Worm (Caenorhabditis elegans) whole organism, young adult: ENCODE data around the gene F19F10.3.

Experiments used
- B0019.2 ChIP-seq: fragments of 200-800 bp; sonication (Bioruptor generic); conservative IDR thresholded peaks from 2 replicates; pipeline ENCODE4 v1.3.6; 2022; ENCODE audit warnings: missing genetic modification reagents, missing genetic modification characterization, missing compliant biosample characterization
- B0261.1 ChIP-seq: sonication (generic microtip); optimal IDR thresholded peaks from 2 replicates; lab custom pipeline; 2016; ENCODE audit warnings: mild to moderate bottlenecking, missing genetic modification characterization, moderate library complexity, missing compliant biosample characterization
- C06A6.2 ChIP-seq: fragments of 200-800 bp; sonication (Bioruptor generic); conservative IDR thresholded peaks from 2 replicates; pipeline ENCODE4 v1.3.6; 2022; ENCODE audit warnings: missing genetic modification characterization, missing compliant biosample characterization
- D2030.7 ChIP-seq: fragments of 200-800 bp; sonication (Bioruptor generic); IDR thresholded peaks from 2 replicates; pipeline ENCODE4 v1.3.6; 2022; ENCODE audit warnings: missing genetic modification reagents, missing genetic modification characterization, missing compliant biosample characterization
- F23B12.7 ChIP-seq: sonication (generic microtip); optimal IDR thresholded peaks from 2 replicates; lab custom pipeline; 2017; ENCODE audit warnings: missing genetic modification characterization, mild to moderate bottlenecking, missing compliant biosample characterization, antibody characterized with exemption, moderate library complexity; ENCODE audit not compliant: insufficient read depth
- F37B4.10 ChIP-seq: fragments of 200-800 bp; sonication (Bioruptor generic); IDR thresholded peaks from 2 replicates; pipeline ENCODE4 v1.3.6; 2022; ENCODE audit warnings: missing genetic modification characterization, missing compliant biosample characterization
- F39B2.1 ChIP-seq: fragments of 200-800 bp; sonication (Bioruptor generic); IDR thresholded peaks from 2 replicates; pipeline ENCODE4 v1.3.6; 2022; ENCODE audit warnings: missing genetic modification reagents, missing genetic modification characterization, missing compliant biosample characterization
- F55B11.4 ChIP-seq: sonication (generic microtip); optimal IDR thresholded peaks from 2 replicates; lab custom pipeline; 2016; ENCODE audit warnings: missing compliant biosample characterization, missing genetic modification characterization, borderline replicate concordance; ENCODE audit not compliant: insufficient read depth
- F57A8.1 ChIP-seq: fragments of 200-800 bp; sonication (Bioruptor generic); optimal IDR thresholded peaks from 2 replicates; lab custom pipeline; 2018; ENCODE audit warnings: mild to moderate bottlenecking, missing genetic modification characterization, moderate library complexity, missing compliant biosample characterization
- K11D2.4 ChIP-seq: fragments of 200-800 bp; sonication (Bioruptor generic); IDR thresholded peaks from 2 replicates; pipeline ENCODE4 v1.3.6; 2022; ENCODE audit warnings: missing genetic modification reagents, missing genetic modification characterization, missing compliant biosample characterization
- K12H6.12 ChIP-seq: fragments of 200-800 bp; sonication (Bioruptor generic); optimal IDR thresholded peaks from 2 replicates; lab custom pipeline; 2018; ENCODE audit warnings: mild to moderate bottlenecking, missing genetic modification characterization, missing compliant biosample characterization
- T07F8.4 ChIP-seq: sonication (generic microtip); optimal IDR thresholded peaks from 2 replicates; lab custom pipeline; 2016; ENCODE audit warnings: mild to moderate bottlenecking, missing genetic modification characterization, moderate library complexity, missing compliant biosample characterization
- Y53G8AR.9 ChIP-seq: fragments of 200-800 bp; sonication (Bioruptor generic); conservative IDR thresholded peaks from 2 replicates; pipeline ENCODE4 v1.3.6; 2022; ENCODE audit warnings: missing genetic modification reagents, missing genetic modification characterization, missing compliant biosample characterization
- Y79H2A.3 ChIP-seq: fragments of 200-800 bp; sonication (Bioruptor generic); conservative IDR thresholded peaks from 2 replicates; pipeline ENCODE4 v1.3.6; 2022; ENCODE audit warnings: missing genetic modification reagents, missing genetic modification characterization, missing compliant biosample characterization
- Y95B8A.8 ChIP-seq: fragments of 200-800 bp; sonication (Bioruptor generic); IDR thresholded peaks from 2 replicates; pipeline ENCODE4 v1.3.6; 2022; ENCODE audit warnings: missing genetic modification reagents, missing genetic modification characterization, missing compliant biosample characterization
- ZK185.1 ChIP-seq: sonication (generic microtip); optimal IDR thresholded peaks from 2 replicates; lab custom pipeline; 2016; ENCODE audit warnings: mild to moderate bottlenecking, missing genetic modification characterization, missing compliant biosample characterization; ENCODE audit not compliant: poor library complexity, severe bottlenecking
- athp-1 ChIP-seq: sonication (generic microtip); optimal IDR thresholded peaks from 2 replicates; lab custom pipeline; 2017; ENCODE audit warnings: mild to moderate bottlenecking, missing genetic modification characterization, missing compliant biosample characterization
- attf-3 ChIP-seq: fragments of 200-800 bp; sonication (Bioruptor generic); conservative IDR thresholded peaks from 2 replicates; pipeline ENCODE4 v1.3.6; 2022; ENCODE audit warnings: missing genetic modification reagents, missing genetic modification characterization, missing compliant biosample characterization
- cebp-1 ChIP-seq, 2 experiments: fragments of 200-800 bp in 1 of 2; sonication (Bioruptor generic) in 1 of 2; sonication (generic microtip) in 1 of 2; IDR thresholded peaks in 1 of 2; optimal IDR thresholded peaks in 1 of 2; 2 replicates each; pipeline versions ENCODE4 v1.3.6 to Lab custom; 2017 to 2022; ENCODE audit warnings: missing compliant biosample characterization in 2 of 2, missing genetic modification characterization in 2 of 2, mild to moderate bottlenecking in 1 of 2, missing genetic modification reagents in 1 of 2, moderate library complexity in 1 of 2
- ceh-40 ChIP-seq: fragments of 200-800 bp; sonication (Bioruptor generic); IDR thresholded peaks from 2 replicates; pipeline ENCODE4 v1.3.6; 2022; ENCODE audit warnings: missing genetic modification characterization, missing compliant biosample characterization
- ceh-58 ChIP-seq: fragments of 200-800 bp; sonication (Bioruptor generic); IDR thresholded peaks from 2 replicates; pipeline ENCODE4 v1.3.6; 2022; ENCODE audit warnings: missing genetic modification characterization, missing compliant biosample characterization
- ceh-79 ChIP-seq: sonication (generic microtip); optimal IDR thresholded peaks from 2 replicates; lab custom pipeline; 2017; ENCODE audit warnings: mild to moderate bottlenecking, missing genetic modification characterization, missing compliant biosample characterization
- dpff-1 ChIP-seq: sonication (generic microtip); optimal IDR thresholded peaks from 2 replicates; lab custom pipeline; 2017; ENCODE audit warnings: mild to moderate bottlenecking, missing genetic modification characterization, missing compliant biosample characterization
- efl-1 ChIP-seq: fragments of 150-350 bp; optimal IDR thresholded peaks from 2 replicates; lab custom pipeline; 2014; ENCODE audit warnings: missing biosample characterization, missing genetic modification reagents, missing genetic modification characterization
- egrh-3 ChIP-seq: fragments of 200-800 bp; sonication (Bioruptor generic); IDR thresholded peaks from 2 replicates; pipeline ENCODE4 v1.3.6; 2022; ENCODE audit warnings: missing genetic modification reagents, missing genetic modification characterization, missing compliant biosample characterization
- fkh-3 ChIP-seq: sonication (generic microtip); optimal IDR thresholded peaks from 2 replicates; lab custom pipeline; 2016; ENCODE audit warnings: mild to moderate bottlenecking, missing genetic modification characterization, missing compliant biosample characterization
- gei-17 ChIP-seq: fragments of 200-800 bp; sonication (Bioruptor generic); optimal IDR thresholded peaks from 2 replicates; lab custom pipeline; 2018; ENCODE audit warnings: mild to moderate bottlenecking, missing genetic modification characterization, missing compliant biosample characterization
- hlh-12 ChIP-seq: sonication (generic microtip); optimal IDR thresholded peaks from 2 replicates; lab custom pipeline; 2016; ENCODE audit warnings: missing genetic modification characterization, missing compliant biosample characterization
- hlh-26 ChIP-seq: fragments of 200-800 bp; sonication (Bioruptor generic); conservative IDR thresholded peaks from 2 replicates; pipeline ENCODE4 v1.3.6; 2022; ENCODE audit warnings: missing genetic modification reagents, missing genetic modification characterization, missing compliant biosample characterization
- let-526 ChIP-seq: fragments of 200-800 bp; sonication (Bioruptor generic); IDR thresholded peaks from 2 replicates; pipeline ENCODE4 v1.3.6; 2022; ENCODE audit warnings: missing genetic modification reagents, missing genetic modification characterization, missing compliant biosample characterization
- lin-35 ChIP-seq, 3 experiments: fragments of 150-350 bp in 2 of 3; sonication (generic microtip) in 1 of 3; optimal IDR thresholded peaks; 2 replicates each; lab custom pipeline; 2014 to 2018; ENCODE audit warnings: missing biosample characterization in 3 of 3, missing genetic modification characterization in 3 of 3, missing genetic modification reagents in 3 of 3
- lin-54 ChIP-seq: fragments of 200-800 bp; sonication (Bioruptor generic); optimal IDR thresholded peaks from 2 replicates; lab custom pipeline; 2018; ENCODE audit warnings: mild to moderate bottlenecking, missing genetic modification characterization, missing compliant biosample characterization
- lir-1 ChIP-seq: fragments of 200-800 bp; sonication (Bioruptor generic); conservative IDR thresholded peaks from 2 replicates; pipeline ENCODE4 v1.3.6; 2022; ENCODE audit warnings: missing genetic modification reagents, missing genetic modification characterization, missing compliant biosample characterization
- lsl-1 ChIP-seq: fragments of 200-800 bp; sonication (Bioruptor generic); optimal IDR thresholded peaks from 2 replicates; lab custom pipeline; 2018; ENCODE audit warnings: mild to moderate bottlenecking, missing genetic modification characterization, moderate library complexity, missing compliant biosample characterization
- mcd-1 ChIP-seq: fragments of 200-800 bp; sonication (Bioruptor generic); IDR thresholded peaks from 2 replicates; pipeline ENCODE4 v1.3.6; 2022; ENCODE audit warnings: missing genetic modification reagents, missing genetic modification characterization, missing compliant biosample characterization
- mel-28 ChIP-seq: sonication (generic microtip); optimal IDR thresholded peaks from 2 replicates; lab custom pipeline; 2016; ENCODE audit warnings: borderline replicate concordance, mild to moderate bottlenecking, missing genetic modification characterization, missing compliant biosample characterization
- nfya-2 ChIP-seq: fragments of 200-800 bp; sonication (Bioruptor generic); IDR thresholded peaks from 2 replicates; pipeline ENCODE4 v1.3.6; 2022; ENCODE audit warnings: missing genetic modification reagents, missing genetic modification characterization, missing compliant biosample characterization
- nhr-120 ChIP-seq: fragments of 200-800 bp; sonication (Bioruptor generic); IDR thresholded peaks from 2 replicates; pipeline ENCODE4 v1.3.6; 2022; ENCODE audit warnings: missing genetic modification characterization, missing compliant biosample characterization
- nhr-179 ChIP-seq: sonication (generic microtip); optimal IDR thresholded peaks from 2 replicates; lab custom pipeline; 2016; ENCODE audit warnings: mild to moderate bottlenecking, missing genetic modification characterization, missing compliant biosample characterization
- rec-8 ChIP-seq, 2 experiments: sonication (generic microtip); optimal IDR thresholded peaks; 2 replicates each; lab custom pipeline; 2016; ENCODE audit warnings: mild to moderate bottlenecking in 2 of 2, missing genetic modification characterization in 2 of 2, missing genetic modification reagents in 2 of 2, missing genotype in 2 of 2, missing biosample characterization in 1 of 2, missing compliant biosample characterization in 1 of 2, moderate library complexity in 1 of 2
- rpc-1 ChIP-seq, 2 experiments: fragments of 150-350 bp in 1 of 2; sonication (generic microtip) in 1 of 2; optimal IDR thresholded peaks; 2 replicates each; lab custom pipeline; 2014 to 2018; ENCODE audit warnings: missing biosample characterization in 1 of 2, missing genetic modification characterization in 1 of 2, missing genetic modification reagents in 1 of 2, missing genotype in 1 of 2
- snpc-3.4 ChIP-seq: sonication (generic microtip); optimal IDR thresholded peaks from 2 replicates; lab custom pipeline; 2017; ENCODE audit warnings: missing genetic modification characterization, mild to moderate bottlenecking, missing compliant biosample characterization, antibody characterized with exemption, moderate library complexity, missing genotype, missing genetic modification reagents
- somi-1 ChIP-seq: fragments of 200-800 bp; sonication (Bioruptor generic); optimal IDR thresholded peaks from 2 replicates; lab custom pipeline; 2018; ENCODE audit warnings: mild to moderate bottlenecking, missing genetic modification characterization, missing compliant biosample characterization
- tbp1 ChIP-seq: fragments of 200-800 bp; sonication (Bioruptor generic); optimal IDR thresholded peaks from 2 replicates; lab custom pipeline; 2018; ENCODE audit warnings: mild to moderate bottlenecking, missing genetic modification characterization, missing compliant biosample characterization
- unc-130 ChIP-seq: sonication (generic microtip); optimal IDR thresholded peaks from 2 replicates; lab custom pipeline; 2016; ENCODE audit warnings: missing genetic modification reagents, missing genetic modification characterization, missing compliant biosample characterization
- zim-3 ChIP-seq: sonication (generic microtip); optimal IDR thresholded peaks from 2 replicates; lab custom pipeline; 2017; ENCODE audit warnings: mild to moderate bottlenecking, missing genetic modification characterization, moderate library complexity, missing compliant biosample characterization
- ztf-26 ChIP-seq: sonication (generic microtip); optimal IDR thresholded peaks from 2 replicates; lab custom pipeline; 2017; ENCODE audit warnings: missing genetic modification characterization, missing compliant biosample characterization
- ztf-6 ChIP-seq: fragments of 200-800 bp; sonication (Bioruptor generic); IDR thresholded peaks from 2 replicates; pipeline ENCODE4 v1.3.6; 2022; ENCODE audit warnings: missing genetic modification reagents, missing genetic modification characterization, missing compliant biosample characterization

Gene F19F10.3

ce11 chrV:7580378-7580777 lies 28.5 kb downstream of the F19F10.3 start, which contains the start of gene ets-6 (continued):
- TF ChIP-seq Y79H2A.3 (GFP tag; lab: Robert Waterston, UW) (no peak), Y95B8A.8 (GFP tag; lab: Robert Waterston, UW) (no peak), F55B11.4 (tag; lab: Kevin White, UChicago) (no peak), fkh-3 (no peak), lsl-1 (GFP tag; lab: Kevin White, UChicago) (peak; percentile 33), hlh-12 (tag; lab: Kevin White, UChicago) (no peak), mcd-1 (GFP tag; lab: Robert Waterston, UW) (peak; percentile 93), lin-54 (GFP tag; lab: Kevin White, UChicago) (peak; percentile 22), efl-1 (GFP tag; lab: Kevin White, UChicago) (peak; percentile 10), ceh-79 (no peak), egrh-3 (GFP tag; lab: Robert Waterston, UW) (no peak), Y53G8AR.9 (GFP tag; lab: Robert Waterston, UW) (no peak), nhr-179 (tag; lab: Kevin White, UChicago) (no peak), B0019.2 (GFP tag; lab: Robert Waterston, UW) (no peak), somi-1 (GFP tag; lab: Kevin White, UChicago) (no peak), ZK185.1 (tag; lab: Kevin White, UChicago) (no peak), tbp1 (peak; percentile 4), gei-17 (GFP tag; lab: Kevin White, UChicago) (no peak), F57A8.1 (no peak), zim-3 (tag; lab: Kevin White, UChicago) (no peak), nfya-2 (GFP tag; lab: Robert Waterston, UW) (no peak), athp-1 (peak; percentile 14), B0261.1 (no peak), nhr-120 (no peak), C06A6.2 (GFP tag; lab: Robert Waterston, UW) (no peak), K11D2.4 (no peak), ztf-6 (GFP tag; lab: Robert Waterston, UW) (no peak), cebp-1 (GFP tag; IDR thresholded peaks at IDR 0.05; lab: Robert Waterston, UW) (no peak), cebp-1 (tag; optimal IDR thresholded peaks at IDR 0.05; lab: Kevin White, UChicago) (peak; percentile 17), lir-1 (GFP tag; lab: Robert Waterston, UW) (no peak), hlh-26 (no peak), rpc-1 (optimal IDR thresholded peaks at IDR 0.05; lab: Kevin White, UChicago) (no peak), rpc-1 (tag; optimal IDR thresholded peaks at IDR 0.05; lab: Kevin White, UChicago) (no peak), let-526 (no peak), K12H6.12 (tag; lab: Kevin White, UChicago) (no peak), ztf-26 (tag; lab: Kevin White, UChicago) (no peak), D2030.7 (GFP tag; lab: Robert Waterston, UW) (peak; percentile 34; the same call in 1 of the 2 replicates), snpc-3.4 (tag; lab: Kevin White, UChicago) (peak; percentile 17), F37B4.10 (GFP tag; lab: Robert Waterston, UW) (no peak), mel-28 (tag; lab: Kevin White, UChicago) (no peak), lin-35 (GFP tag; optimal IDR thresholded peaks at IDR 0.05; lab: Kevin White, UChicago) (no peak), F23B12.7 (no peak), T07F8.4 (tag; lab: Kevin White, UChicago) (no peak), ceh-58 (no peak), ceh-40 (GFP tag; lab: Robert Waterston, UW) (no peak), unc-130 (GFP tag; lab: Kevin White, UChicago) (no peak), F39B2.1 (GFP tag; lab: Robert Waterston, UW) (no peak), attf-3 (GFP tag; lab: Robert Waterston, UW) (no peak), dpff-1 (tag; lab: Kevin White, UChicago) (no peak), rec-8 (tag; optimal IDR thresholded peaks at IDR 0.05; lab: Kevin White, UChicago) (no peak)
